Fruit fly (Drosophila melanogaster) whole organism, embryonic: ENCODE measurements around the gene egh.

Source experiments
- Ada2b ChIP-seq: fragments of 200-800 bp; sonication (Bioruptor generic); IDR thresholded peaks from 2 replicates; pipeline ENCODE4 v1.3.6; 2022; ENCODE audit warnings: missing biosample characterization, missing genetic modification characterization
- C15 ChIP-seq: fragments of 200-800 bp; sonication (Bioruptor generic); IDR thresholded peaks from 3 replicates; pipeline ENCODE4 v1.3.6; 2022; ENCODE audit warnings: missing biosample characterization, missing genetic modification characterization
- CG10147 ChIP-seq: fragments of 200-800 bp; sonication (Bioruptor generic); optimal IDR thresholded peaks from 2 replicates; lab custom pipeline; 2019; ENCODE audit warnings: missing biosample characterization, mild to moderate bottlenecking, missing genetic modification characterization, moderate library complexity
- CG10462 ChIP-seq: fragments of 200-800 bp; sonication (Bioruptor generic); optimal IDR thresholded peaks from 2 replicates; lab custom pipeline; 2016; ENCODE audit warnings: missing biosample characterization, missing genetic modification characterization
- CG12659 ChIP-seq: fragments of 200-800 bp; sonication (Bioruptor generic); optimal IDR thresholded peaks from 3 replicates; lab custom pipeline; 2017; ENCODE audit warnings: mild to moderate bottlenecking, missing biosample characterization, missing genetic modification reagents, missing genetic modification characterization
- CG14441 ChIP-seq: fragments of 200-800 bp; sonication (Bioruptor generic); IDR thresholded peaks from 2 replicates; pipeline ENCODE4 v1.3.6; 2022; ENCODE audit warnings: missing biosample characterization, missing genetic modification characterization
- CG14965 ChIP-seq: fragments of 200-800 bp; sonication (Bioruptor generic); optimal IDR thresholded peaks from 2 replicates; lab custom pipeline; 2016; ENCODE audit warnings: missing biosample characterization, missing genetic modification characterization, borderline replicate concordance
- CG16779 ChIP-seq: fragments of 200-800 bp; sonication (Bioruptor generic); IDR thresholded peaks from 2 replicates; pipeline ENCODE4 v1.3.6; 2022; ENCODE audit warnings: missing biosample characterization, missing genetic modification characterization
- CG17186 ChIP-seq: fragments of 200-800 bp; sonication (Bioruptor generic); optimal IDR thresholded peaks from 3 replicates; lab custom pipeline; 2017; ENCODE audit warnings: missing biosample characterization, missing genetic modification reagents, missing genetic modification characterization
- CG17912 ChIP-seq: fragments of 200-800 bp; sonication (Bioruptor generic); optimal IDR thresholded peaks from 2 replicates; lab custom pipeline; 2018; ENCODE audit warnings: missing biosample characterization, mild to moderate bottlenecking, missing genetic modification characterization
- CG2120 ChIP-seq: fragments of 200-800 bp; sonication (Bioruptor generic); optimal IDR thresholded peaks from 3 replicates; lab custom pipeline; 2016; ENCODE audit warnings: missing biosample characterization, missing genetic modification characterization
- CG30403 ChIP-seq: fragments of 200-800 bp; sonication (Bioruptor generic); optimal IDR thresholded peaks from 3 replicates; lab custom pipeline; 2016; ENCODE audit warnings: missing biosample characterization, missing genetic modification characterization
- CG32772 ChIP-seq: fragments of 200-800 bp; sonication (Bioruptor generic); IDR thresholded peaks from 2 replicates; pipeline ENCODE4 v1.3.6; 2022; ENCODE audit warnings: missing biosample characterization, missing genetic modification characterization
- CG33213 ChIP-seq: fragments of 200-800 bp; sonication (Bioruptor generic); optimal IDR thresholded peaks from 3 replicates; lab custom pipeline; 2016; ENCODE audit warnings: missing biosample characterization, missing genetic modification characterization
- CG42726 ChIP-seq: fragments of 200-800 bp; sonication (Bioruptor generic); IDR thresholded peaks from 2 replicates; pipeline ENCODE4 v1.3.6; 2022; ENCODE audit warnings: missing biosample characterization, missing genetic modification characterization; ENCODE audit not compliant: partially characterized antibody
- CG6765 ChIP-seq: fragments of 200-800 bp; sonication (Bioruptor generic); optimal IDR thresholded peaks from 3 replicates; lab custom pipeline; 2017; ENCODE audit warnings: missing biosample characterization, mild to moderate bottlenecking, missing genetic modification characterization
- CG7963 ChIP-seq: fragments of 200-800 bp; sonication (Bioruptor generic); IDR thresholded peaks from 3 replicates; pipeline ENCODE4 v1.3.6; 2022; ENCODE audit warnings: missing biosample characterization, missing genetic modification characterization; ENCODE audit not compliant: partially characterized antibody
- CG8290 ChIP-seq, 3 experiments: fragments of 200-800 bp; sonication (Bioruptor generic); optimal IDR thresholded peaks; 2 replicates each; lab custom pipeline; 2016 to 2019; ENCODE audit warnings: missing biosample characterization in 3 of 3, missing genetic modification characterization in 3 of 3, mild to moderate bottlenecking in 2 of 3, moderate library complexity in 1 of 3
- CHES-1-like ChIP-seq: fragments of 200-800 bp; sonication (Bioruptor generic); optimal IDR thresholded peaks from 2 replicates; lab custom pipeline; 2016; ENCODE audit warnings: missing biosample characterization, missing genetic modification characterization
- D19A ChIP-seq: fragments of 200-800 bp; optimal IDR thresholded peaks from 3 replicates; lab custom pipeline; 2019; ENCODE audit warnings: missing biosample characterization, mild to moderate bottlenecking, missing genetic modification characterization, moderate library complexity
- D19B ChIP-seq: fragments of 200-800 bp; sonication (Bioruptor generic); optimal IDR thresholded peaks from 2 replicates; lab custom pipeline; 2017; ENCODE audit warnings: missing biosample characterization, mild to moderate bottlenecking, missing genetic modification characterization
- Dfd ChIP-seq, 2 experiments: fragments of >200 bp; optimal IDR thresholded peaks; 2 replicates each; lab custom pipeline; 2017; ENCODE audit warnings: missing biosample characterization in 2 of 2, missing genetic modification characterization in 2 of 2
- E2f2 ChIP-seq: fragments of 200-800 bp; sonication (Bioruptor generic); IDR thresholded peaks from 2 replicates; pipeline ENCODE4 v1.3.6; 2022; ENCODE audit warnings: missing biosample characterization, missing genetic modification characterization
- ERR ChIP-seq: fragments of 200-800 bp; sonication (Bioruptor generic); optimal IDR thresholded peaks from 2 replicates; lab custom pipeline; 2016; ENCODE audit warnings: missing biosample characterization, missing genetic modification characterization
- Fer3 ChIP-seq: fragments of 200-800 bp; sonication (Bioruptor generic); optimal IDR thresholded peaks from 2 replicates; lab custom pipeline; 2018; ENCODE audit warnings: missing biosample characterization, mild to moderate bottlenecking, missing genetic modification characterization, moderate library complexity
- Hand ChIP-seq: fragments of 200-800 bp; sonication (Bioruptor generic); optimal IDR thresholded peaks from 2 replicates; lab custom pipeline; 2017; ENCODE audit warnings: mild to moderate bottlenecking, missing biosample characterization, missing genetic modification reagents, missing genetic modification characterization
- MESR4 ChIP-seq: fragments of 200-800 bp; sonication (Bioruptor generic); optimal IDR thresholded peaks from 2 replicates; lab custom pipeline; 2018; ENCODE audit warnings: missing biosample characterization, mild to moderate bottlenecking, missing genetic modification characterization, moderate library complexity
- Rx ChIP-seq: fragments of 200-800 bp; sonication (Bioruptor generic); IDR thresholded peaks from 2 replicates; pipeline ENCODE4 v1.3.6; 2022; ENCODE audit warnings: missing biosample characterization, missing genetic modification characterization
- Sox102F ChIP-seq: fragments of 200-800 bp; sonication (Bioruptor generic); optimal IDR thresholded peaks from 2 replicates; lab custom pipeline; 2018; ENCODE audit warnings: missing biosample characterization, mild to moderate bottlenecking, missing genetic modification characterization, moderate library complexity
- Sry-β ChIP-seq: fragments of 200-800 bp; sonication (Bioruptor generic); optimal IDR thresholded peaks from 2 replicates; lab custom pipeline; 2018; ENCODE audit warnings: missing biosample characterization, mild to moderate bottlenecking, missing genetic modification characterization, moderate library complexity
- Stat92E ChIP-seq, 3 experiments: fragments of >200 bp in 2 of 3; fragments of 200-800 bp in 1 of 3; sonication (Bioruptor generic) in 1 of 3; optimal IDR thresholded peaks; 2 replicates each; lab custom pipeline; 2017 to 2019; ENCODE audit warnings: missing biosample characterization in 3 of 3, missing genetic modification characterization in 3 of 3, mild to moderate bottlenecking in 1 of 3, moderate library complexity in 1 of 3
- amos ChIP-seq: fragments of 200-800 bp; sonication (Bioruptor generic); IDR thresholded peaks from 2 replicates; pipeline ENCODE4 v1.3.6; 2022; ENCODE audit warnings: missing biosample characterization, missing genetic modification characterization; ENCODE audit not compliant: partially characterized antibody
- bowl ChIP-seq: fragments of 200-800 bp; sonication (Bioruptor generic); IDR thresholded peaks from 2 replicates; pipeline ENCODE4 v1.3.6; 2022; ENCODE audit warnings: missing biosample characterization, missing genetic modification characterization
- btn ChIP-seq: fragments of 200-800 bp; sonication (Bioruptor generic); optimal IDR thresholded peaks from 2 replicates; lab custom pipeline; 2016; ENCODE audit warnings: missing biosample characterization, missing genetic modification characterization
- cas ChIP-seq: fragments of 200-800 bp; sonication (Bioruptor generic); IDR thresholded peaks from 2 replicates; pipeline ENCODE4 v1.3.6; 2022; ENCODE audit warnings: missing biosample characterization, missing genetic modification characterization
- chm ChIP-seq: fragments of 200-800 bp; sonication (Bioruptor generic); IDR thresholded peaks from 2 replicates; pipeline ENCODE4 v1.3.6; 2022; ENCODE audit warnings: missing biosample characterization, missing genetic modification characterization
- chn ChIP-seq: fragments of 200-800 bp; sonication (Bioruptor generic); optimal IDR thresholded peaks from 2 replicates; lab custom pipeline; 2016; ENCODE audit warnings: missing biosample characterization, missing genetic modification characterization
- ci ChIP-seq: fragments of 200-800 bp; sonication (Bioruptor generic); IDR thresholded peaks from 3 replicates; pipeline ENCODE4 v1.3.6; 2022; ENCODE audit warnings: missing biosample characterization, missing genetic modification characterization
- gro ChIP-seq: fragments of 200-800 bp; sonication (Bioruptor generic); optimal IDR thresholded peaks from 2 replicates; lab custom pipeline; 2016; ENCODE audit warnings: missing biosample characterization, missing genetic modification characterization
- ham ChIP-seq: fragments of 200-800 bp; sonication (Bioruptor generic); IDR thresholded peaks from 2 replicates; pipeline ENCODE4 v1.3.6; 2022; ENCODE audit warnings: missing biosample characterization, missing genetic modification characterization
- mam ChIP-seq: fragments of 200-800 bp; sonication (Bioruptor generic); optimal IDR thresholded peaks from 3 replicates; lab custom pipeline; 2016; ENCODE audit warnings: missing biosample characterization, missing genetic modification characterization
- mirr ChIP-seq: fragments of 200-800 bp; sonication (Bioruptor generic); optimal IDR thresholded peaks from 3 replicates; lab custom pipeline; 2018; ENCODE audit warnings: missing biosample characterization, mild to moderate bottlenecking, missing genetic modification characterization
- nerfin-1 ChIP-seq: fragments of 200-800 bp; sonication (Bioruptor generic); optimal IDR thresholded peaks from 3 replicates; lab custom pipeline; 2019; ENCODE audit warnings: missing biosample characterization, mild to moderate bottlenecking, missing genetic modification characterization, moderate library complexity
- ranshi ChIP-seq: fragments of 200-800 bp; sonication (Bioruptor generic); IDR thresholded peaks from 2 replicates; pipeline ENCODE4 v1.3.6; 2022; ENCODE audit warnings: missing biosample characterization, missing genetic modification characterization
- rib ChIP-seq: fragments of 200-800 bp; sonication (Bioruptor generic); IDR thresholded peaks from 2 replicates; pipeline ENCODE4 v1.3.6; 2022; ENCODE audit warnings: missing biosample characterization, missing genetic modification characterization
- sim ChIP-seq: fragments of 200-800 bp; sonication (Bioruptor generic); IDR thresholded peaks from 2 replicates; pipeline ENCODE4 v1.3.6; 2022; ENCODE audit warnings: missing biosample characterization, missing genetic modification characterization
- sqz ChIP-seq: fragments of 200-800 bp; sonication (Bioruptor generic); optimal IDR thresholded peaks from 3 replicates; lab custom pipeline; 2018; ENCODE audit warnings: missing biosample characterization, mild to moderate bottlenecking, missing genetic modification characterization
- sug ChIP-seq: fragments of 200-800 bp; optimal IDR thresholded peaks from 2 replicates; lab custom pipeline; 2019; ENCODE audit warnings: missing biosample characterization, mild to moderate bottlenecking, missing genetic modification characterization, moderate library complexity
- ttk ChIP-seq: fragments of 200-800 bp; sonication (Bioruptor generic); IDR thresholded peaks from 2 replicates; pipeline ENCODE4 v2.1.2; 2022; ENCODE audit warnings: missing biosample characterization, missing genetic modification characterization
- zen2 ChIP-seq: fragments of 200-800 bp; sonication (Bioruptor generic); IDR thresholded peaks from 3 replicates; pipeline ENCODE4 v1.3.6; 2022; ENCODE audit warnings: missing biosample characterization, missing genetic modification characterization; ENCODE audit not compliant: partially characterized antibody

Gene egh

dm6 chrX:2591315-2591999 lies 3.2 kb downstream of the egh start (continued):
- TF ChIP-seq sim (GFP tag; lab: Robert Waterston, UW) (no peak), E2f2 (GFP tag; lab: Robert Waterston, UW) (no peak), CG14441 (GFP tag; lab: Robert Waterston, UW) (0 out of 2 replicates have a peak, but pooled peaks have one; percentile 24), C15 (GFP tag; lab: Robert Waterston, UW) (no peak), Hand (peak; percentile 43), Dfd (GFP tag; optimal IDR thresholded peaks at IDR 0.05; lab: Kevin White, UChicago) (no peak), sqz (GFP tag; lab: Kevin White, UChicago) (no peak), Stat92E (GFP tag; optimal IDR thresholded peaks at IDR 0.05; lab: Kevin White, UChicago) (no peak), CG42726 (no peak), ci (GFP tag; lab: Robert Waterston, UW) (no peak), nerfin-1 (no peak), CG17186 (GFP tag; lab: Kevin White, UChicago) (no peak), CG7963 (GFP tag; lab: Robert Waterston, UW) (no peak), CG33213 (GFP tag; lab: Kevin White, UChicago) (no peak), mam (GFP tag; lab: Kevin White, UChicago) (no peak), amos (no peak), rib (no peak), Fer3 (tag; lab: Kevin White, UChicago) (peak; percentile 8), CHES-1-like (GFP tag; lab: Kevin White, UChicago) (peak; percentile 23), mirr (no peak), zen2 (GFP tag; lab: Robert Waterston, UW) (no peak), CG8290 (GFP tag; optimal IDR thresholded peaks at IDR 0.05; lab: Kevin White, UChicago) (no peak), CG8290 (tag; optimal IDR thresholded peaks at IDR 0.05; lab: Kevin White, UChicago) (no peak), Rx (no peak), CG10462 (no peak), chm (GFP tag; lab: Robert Waterston, UW) (no peak), D19B (GFP tag; lab: Kevin White, UChicago) (no peak), CG6765 (peak; percentile 6), CG2120 (GFP tag; lab: Kevin White, UChicago) (peak; percentile 63), CG17912 (GFP tag; lab: Kevin White, UChicago) (no peak), ERR (GFP tag; lab: Kevin White, UChicago) (no peak), MESR4 (GFP tag; lab: Kevin White, UChicago) (no peak), btn (GFP tag; lab: Kevin White, UChicago) (no peak), CG10147 (no peak), CG32772 (GFP tag; lab: Robert Waterston, UW) (no peak), Sry-β (GFP tag; lab: Kevin White, UChicago) (no peak), D19A (tag; lab: Kevin White, UChicago) (no peak), CG30403 (GFP tag; lab: Kevin White, UChicago) (peak; percentile 45), bowl (GFP tag; lab: Robert Waterston, UW) (no peak), sug (tag; lab: Kevin White, UChicago) (peak; percentile 75), ttk (GFP tag; lab: Robert Waterston, UW) (no peak), ranshi (GFP tag; lab: Robert Waterston, UW) (peak; percentile 32; the same call in 1 of the 2 replicates), chn (GFP tag; lab: Kevin White, UChicago) (no peak), Ada2b (GFP tag; lab: Robert Waterston, UW) (no peak), gro (no peak), ham (GFP tag; lab: Robert Waterston, UW) (no peak), Sox102F (GFP tag; lab: Kevin White, UChicago) (no peak), cas (no peak), CG12659 (peak; percentile 54), CG14965 (no peak), CG16779 (GFP tag; lab: Robert Waterston, UW) (no peak)
